Fruit fly (Drosophila melanogaster) whole organism, wandering third instar larva: ENCODE data around the gene Crg-1.
A peak's percentile ranks its signal among the peaks of the same experiment; 100 is the strongest.

Experiments
- Abd-B ChIP-seq: fragments of >200 bp; optimal IDR thresholded peaks from 2 replicates; lab custom pipeline; 2017; ENCODE audit warnings: missing biosample characterization, missing genetic modification characterization
- CG32264 ChIP-seq: fragments of 200-800 bp; sonication (Bioruptor generic); optimal IDR thresholded peaks from 2 replicates; lab custom pipeline; 2016; ENCODE audit warnings: missing biosample characterization, missing genetic modification characterization
- CG9705 ChIP-seq: fragments of 200-800 bp; sonication (Bioruptor generic); optimal IDR thresholded peaks from 2 replicates; lab custom pipeline; 2018; ENCODE audit warnings: missing biosample characterization, mild to moderate bottlenecking, missing genetic modification characterization
- CrebA ChIP-seq: fragments of 200-800 bp; sonication (Bioruptor generic); optimal IDR thresholded peaks from 2 replicates; lab custom pipeline; 2016; ENCODE audit warnings: missing biosample characterization, mild to moderate bottlenecking, missing genetic modification characterization, borderline replicate concordance
- Dfd ChIP-seq: fragments of >200 bp; optimal IDR thresholded peaks from 2 replicates; lab custom pipeline; 2017; ENCODE audit warnings: missing biosample characterization, missing genetic modification characterization
- GATAd ChIP-seq: sonication (Bioruptor generic); optimal IDR thresholded peaks from 2 replicates; lab custom pipeline; 2016; ENCODE audit warnings: missing biosample characterization, missing genetic modification characterization
- HLH106 ChIP-seq: fragments of 200-800 bp; optimal IDR thresholded peaks from 3 replicates; lab custom pipeline; 2019; ENCODE audit warnings: missing biosample characterization, mild to moderate bottlenecking, missing genetic modification characterization, moderate library complexity
- Hnf4 ChIP-seq: fragments of 200-800 bp; sonication (Bioruptor generic); optimal IDR thresholded peaks from 2 replicates; lab custom pipeline; 2016; ENCODE audit warnings: missing biosample characterization, mild to moderate bottlenecking, missing genetic modification characterization
- Hr83 ChIP-seq: fragments of 200-300 bp; sonication (Bioruptor generic); optimal IDR thresholded peaks from 2 replicates; lab custom pipeline; 2016; ENCODE audit warnings: missing biosample characterization, mild to moderate bottlenecking, missing genetic modification characterization, moderate library complexity; ENCODE audit not compliant: poor library complexity, severe bottlenecking
- Jra ChIP-seq: sonication (Bioruptor generic); optimal IDR thresholded peaks from 2 replicates; lab custom pipeline; 2016; ENCODE audit warnings: missing biosample characterization, missing genetic modification characterization
- Mio ChIP-seq: sonication (Bioruptor generic); optimal IDR thresholded peaks from 2 replicates; lab custom pipeline; 2016; ENCODE audit warnings: missing biosample characterization, missing genetic modification characterization
- Myc ChIP-seq: fragments of >200 bp; optimal IDR thresholded peaks from 2 replicates; lab custom pipeline; 2017
- N ChIP-seq: fragments of >200 bp; optimal IDR thresholded peaks from 2 replicates; lab custom pipeline; 2018; ENCODE audit warnings: missing biosample characterization, missing external identifiers, missing genetic modification characterization
- OdsH ChIP-seq: fragments of 200-800 bp; sonication (Bioruptor generic); optimal IDR thresholded peaks from 2 replicates; lab custom pipeline; 2016; ENCODE audit warnings: missing biosample characterization, mild to moderate bottlenecking, missing genetic modification characterization
- Rel ChIP-seq, 2 experiments: fragments of 200-800 bp; sonication (Bioruptor generic) in 1 of 2; optimal IDR thresholded peaks; 2 replicates in 1 of 2; 3 replicates in 1 of 2; lab custom pipeline; 2016 to 2019; ENCODE audit warnings: mild to moderate bottlenecking in 2 of 2, missing biosample characterization in 2 of 2, missing genetic modification characterization in 2 of 2, moderate library complexity in 1 of 2
- Sp1 ChIP-seq: fragments of 200-800 bp; sonication (Bioruptor generic); optimal IDR thresholded peaks from 3 replicates; lab custom pipeline; 2019; ENCODE audit warnings: missing biosample characterization, mild to moderate bottlenecking, missing genetic modification characterization, moderate library complexity
- Vsx2 ChIP-seq: fragments of 200-300, 225-300 bp; sonication (Bioruptor generic); optimal IDR thresholded peaks from 2 replicates; lab custom pipeline; 2018; ENCODE audit warnings: missing biosample characterization, missing genetic modification characterization; ENCODE audit not compliant: partially characterized antibody
- br ChIP-seq: fragments of 200-800 bp; sonication (Bioruptor generic); optimal IDR thresholded peaks from 2 replicates; lab custom pipeline; 2016; ENCODE audit warnings: missing biosample characterization, missing genetic modification characterization
- dl ChIP-seq, 2 experiments: fragments of 175-275, 200-275 bp in 1 of 2; fragments of 200-275 bp in 1 of 2; sonication (Bioruptor generic); optimal IDR thresholded peaks; lab custom pipeline; 2018; ENCODE audit warnings: mild to moderate bottlenecking in 2 of 2, missing biosample characterization in 2 of 2, missing genetic modification characterization in 2 of 2, moderate library complexity in 2 of 2; ENCODE audit not compliant: partially characterized antibody in 2 of 2, insufficient read depth in 1 of 2
- dmrt93B ChIP-seq: fragments of 200-800 bp; sonication (Bioruptor generic); optimal IDR thresholded peaks from 2 replicates; lab custom pipeline; 2018; ENCODE audit warnings: missing biosample characterization, mild to moderate bottlenecking, missing genetic modification characterization
- dsf ChIP-seq: sonication (Bioruptor generic); optimal IDR thresholded peaks from 2 replicates; lab custom pipeline; 2016; ENCODE audit warnings: missing biosample characterization, missing genetic modification characterization, borderline replicate concordance
- ey ChIP-seq: fragments of 200-800 bp; sonication (Bioruptor generic); optimal IDR thresholded peaks from 2 replicates; lab custom pipeline; 2016; ENCODE audit warnings: missing biosample characterization, missing genetic modification characterization
- foxo ChIP-seq, 2 experiments: fragments of 200-800 bp; sonication (Bioruptor generic); optimal IDR thresholded peaks; 2 replicates in 1 of 2; 3 replicates in 1 of 2; lab custom pipeline; 2016 to 2017; ENCODE audit warnings: missing biosample characterization in 2 of 2, missing genetic modification characterization in 2 of 2
- fru ChIP-seq: fragments of 200-800 bp; sonication (Bioruptor generic); optimal IDR thresholded peaks from 3 replicates; lab custom pipeline; 2016; ENCODE audit warnings: missing biosample characterization, mild to moderate bottlenecking, missing genetic modification characterization
- h ChIP-seq: fragments of 200-800 bp; sonication (Bioruptor generic); optimal IDR thresholded peaks from 3 replicates; lab custom pipeline; 2016; ENCODE audit warnings: missing biosample characterization, mild to moderate bottlenecking, missing genetic modification characterization
- pan ChIP-seq: fragments of >200 bp; optimal IDR thresholded peaks from 2 replicates; lab custom pipeline; 2017
- psq ChIP-seq: fragments of 200-800 bp; sonication (Bioruptor generic); optimal IDR thresholded peaks from 3 replicates; lab custom pipeline; 2017; ENCODE audit warnings: missing biosample characterization, mild to moderate bottlenecking, missing genetic modification characterization, moderate library complexity
- rgr ChIP-seq: fragments of 200-800 bp; sonication (Bioruptor generic); optimal IDR thresholded peaks from 3 replicates; lab custom pipeline; 2016; ENCODE audit warnings: missing biosample characterization, mild to moderate bottlenecking, missing genetic modification characterization
- sage ChIP-seq: fragments of 200-800 bp; sonication (Bioruptor generic); optimal IDR thresholded peaks from 2 replicates; lab custom pipeline; 2016; ENCODE audit warnings: missing biosample characterization, mild to moderate bottlenecking, missing genetic modification characterization
- tai ChIP-seq: sonication (Bioruptor generic); optimal IDR thresholded peaks from 2 replicates; lab custom pipeline; 2016; ENCODE audit warnings: missing biosample characterization, missing genetic modification characterization
- usp ChIP-seq: fragments of >200 bp; optimal IDR thresholded peaks from 2 replicates; lab custom pipeline; 2017; ENCODE audit warnings: missing biosample characterization, missing genetic modification characterization
- woc ChIP-seq: sonication (Bioruptor generic); optimal IDR thresholded peaks from 2 replicates; lab custom pipeline; 2016; ENCODE audit warnings: missing biosample characterization, mild to moderate bottlenecking, missing genetic modification characterization

The Crg-1 gene

dm6 chrX:3761318-3762081 lies 31.5 kb upstream of the Crg-1 start:
- TF ChIP-seq CG32264 (GFP tag; lab: Kevin White, UChicago), result peak; percentile 75
- TF ChIP-seq fru (GFP tag; lab: Kevin White, UChicago), result peak; percentile 88
- peak; percentile 85 for TF ChIP-seq OdsH
- peak; percentile 87 for TF ChIP-seq Sp1
- TF ChIP-seq Dfd, result peak; percentile 38
- TF ChIP-seq usp (GFP tag; lab: Kevin White, UChicago), result no peak
- no peak for TF ChIP-seq Abd-B (GFP tag; lab: Kevin White, UChicago)
- peak; percentile 79 for TF ChIP-seq rgr (GFP tag; lab: Kevin White, UChicago)
- TF ChIP-seq Hnf4 (GFP tag; lab: Kevin White, UChicago), result peak; percentile 62
- TF ChIP-seq tai (GFP tag; lab: Kevin White, UChicago), result peak; percentile 14
- TF ChIP-seq br, result peak; percentile 88
- peak; percentile 50 for TF ChIP-seq dsf
- TF ChIP-seq CG9705 (GFP tag; lab: Kevin White, UChicago), result peak; percentile 5
- TF ChIP-seq Mio (GFP tag; lab: Kevin White, UChicago), result no peak
- TF ChIP-seq foxo (GFP tag; optimal IDR thresholded peaks at IDR 0.05; lab: Kevin White, UChicago), result peak; percentile 56 to 89
- TF ChIP-seq sage (GFP tag; lab: Kevin White, UChicago), result no peak
- TF ChIP-seq Rel (GFP tag; optimal IDR thresholded peaks at IDR 0.05; lab: Kevin White, UChicago), result no peak
- TF ChIP-seq Rel (tag; optimal IDR thresholded peaks at IDR 0.05; lab: Kevin White, UChicago), result peak; percentile 88
- TF ChIP-seq woc (GFP tag; lab: Kevin White, UChicago), result peak; percentile 69
- peak; percentile 83 for TF ChIP-seq ey (GFP tag; lab: Kevin White, UChicago)
- TF ChIP-seq dmrt93B (GFP tag; lab: Kevin White, UChicago), result peak; percentile 73
- TF ChIP-seq HLH106, result peak; percentile 73
- TF ChIP-seq dl (GFP tag; optimal IDR thresholded peaks at IDR 0.05; lab: Kevin White, UChicago; ENCODE audit: insufficient read depth in 1 of 2, partially characterized antibody in 2 of 2), result no peak
- TF ChIP-seq Vsx2 (GFP tag; lab: Kevin White, UChicago), result no peak
- peak; percentile 86 for TF ChIP-seq h
- peak; percentile 76 for TF ChIP-seq psq (GFP tag; lab: Kevin White, UChicago)

- TF ChIP-seq Jra (GFP tag; lab: Kevin White, UChicago) (no peak), Dfd (peak; percentile 64), foxo (GFP tag; optimal IDR thresholded peaks at IDR 0.05; lab: Kevin White, UChicago) (no peak)
Observed at dm6 chrX:3762441-3762840, 30.6 kb upstream of the Crg-1 start.

- TF ChIP-seq h, result peak; percentile 1
- peak in 1 of 2 experiments; percentile 28 for TF ChIP-seq foxo (GFP tag; optimal IDR thresholded peaks at IDR 0.05; lab: Kevin White, UChicago)
- peak; percentile 12 for TF ChIP-seq ey (GFP tag; lab: Kevin White, UChicago)
- TF ChIP-seq dsf, result no peak
Observed at dm6 chrX:3762914-3763489, 30.0 kb upstream of the Crg-1 start.

dm6 chrX:3764223-3764622 lies 28.8 kb upstream of the Crg-1 start:
- TF ChIP-seq Jra (GFP tag; lab: Kevin White, UChicago), result no peak
- no peak for TF ChIP-seq Vsx2 (GFP tag; lab: Kevin White, UChicago)
- no peak for TF ChIP-seq OdsH
- TF ChIP-seq N (GFP tag; lab: Kevin White, UChicago), result no peak
- no peak for TF ChIP-seq CrebA
- TF ChIP-seq GATAd (GFP tag; lab: Kevin White, UChicago), result no peak
- no peak for TF ChIP-seq Myc (lab: Kevin White, UChicago)
- no peak for TF ChIP-seq HLH106
- TF ChIP-seq CG9705 (GFP tag; lab: Kevin White, UChicago), result no peak
- TF ChIP-seq pan (lab: Kevin White, UChicago), result no peak
- no peak for TF ChIP-seq Hr83 (GFP tag; lab: Kevin White, UChicago)
- TF ChIP-seq br, result no peak
- no peak for TF ChIP-seq woc (GFP tag; lab: Kevin White, UChicago)
- TF ChIP-seq Dfd, result no peak
- no peak for TF ChIP-seq foxo (GFP tag; optimal IDR thresholded peaks at IDR 0.05; lab: Kevin White, UChicago)
- TF ChIP-seq ey (GFP tag; lab: Kevin White, UChicago), result no peak
- no peak for TF ChIP-seq psq (GFP tag; lab: Kevin White, UChicago)
- TF ChIP-seq, all 38 proteins: peak for 0
